Fruit fly (Drosophila melanogaster): ENCODE measurements around the gene cmb.

- TF ChIP-seq psq (optimal IDR thresholded peaks at IDR 0.05), result no peak
- no peak for TF ChIP-seq h (optimal IDR thresholded peaks at IDR 0.05)
- TF ChIP-seq Sin3A (optimal IDR thresholded peaks at IDR 0.05), result no peak
Observed at dm6 chr3L:13495065-13495464, 52.7 kb downstream of the cmb start.

Measured in Kc167 (cell line).